Fruit fly (Drosophila melanogaster): ENCODE data around the gene CG15544.

The CG15544 gene

DNA sequence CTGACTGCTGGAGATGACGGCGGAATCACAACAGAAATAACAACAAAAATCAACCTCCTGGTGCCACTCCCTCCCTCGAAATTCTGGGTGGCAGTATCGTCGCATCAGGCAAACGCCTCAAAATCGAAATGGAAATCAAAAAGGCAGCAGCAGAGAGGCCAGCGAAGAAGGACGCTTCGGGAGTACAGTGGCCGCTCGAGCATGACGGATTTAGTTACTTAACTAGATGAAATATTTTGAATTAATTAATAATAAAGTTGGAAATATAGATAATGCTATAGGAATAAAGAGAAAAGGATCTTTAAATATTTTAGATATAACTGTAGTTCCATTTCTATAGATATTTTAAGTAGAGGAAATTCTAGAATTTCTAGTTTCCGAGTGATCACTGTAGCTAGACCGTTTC, 37.7 kb downstream of the CG15544 start (continued):
- no peak for TF ChIP-seq CG8944 (GFP tag; optimal IDR thresholded peaks at IDR 0.05)
- peak; percentile 73 for TF ChIP-seq Xrp1 (GFP tag; IDR thresholded peaks at IDR 0.05)
- TF ChIP-seq da (GFP tag; optimal IDR thresholded peaks at IDR 0.05), result no peak
- 0 out of 2 replicates have a peak, but pooled peaks have one; percentile 19 for TF ChIP-seq wor (GFP tag; IDR thresholded peaks at IDR 0.05)
- no peak for TF ChIP-seq Sry-δ (GFP tag; optimal IDR thresholded peaks at IDR 0.05)
- TF ChIP-seq Ravus (GFP tag; IDR thresholded peaks at IDR 0.05), result no peak
- peak; percentile 14 for TF ChIP-seq trem (tag; optimal IDR thresholded peaks at IDR 0.05)
- peak; percentile 12 for TF ChIP-seq Xbp1 (GFP tag; optimal IDR thresholded peaks at IDR 0.05)
- no peak for TF ChIP-seq ftz-f1 (GFP tag; optimal IDR thresholded peaks at IDR 0.05)
- peak; percentile 41 for TF ChIP-seq CG14710 (tag; optimal IDR thresholded peaks at IDR 0.05)
- peak; percentile 51 for TF ChIP-seq gsb-n (tag; optimal IDR thresholded peaks at IDR 0.05)
- peak; percentile 35 for TF ChIP-seq Nf-YC (tag; optimal IDR thresholded peaks at IDR 0.05)
- no peak for TF ChIP-seq nerfin-2 (GFP tag; IDR thresholded peaks at IDR 0.05; ENCODE audit: partially characterized antibody)
- no peak for TF ChIP-seq CG7745 (tag; optimal IDR thresholded peaks at IDR 0.05)
- TF ChIP-seq ATbp (GFP tag; optimal IDR thresholded peaks at IDR 0.05), result peak; percentile 17
- no peak for TF ChIP-seq CG9817 (tag; optimal IDR thresholded peaks at IDR 0.05)
- 0 out of 3 replicates have a peak, but pooled peaks have one; percentile 34 for TF ChIP-seq CG7357 (GFP tag; IDR thresholded peaks at IDR 0.05)
- peak; percentile 54 for TF ChIP-seq CG8924 (tag; optimal IDR thresholded peaks at IDR 0.05)
- TF ChIP-seq sens (GFP tag), result peak; percentile 77
- TF ChIP-seq CG12659 (GFP tag; optimal IDR thresholded peaks at IDR 0.05), result no peak
- TF ChIP-seq Ssrp (tag; optimal IDR thresholded peaks at IDR 0.05), result peak; percentile 21
- TF ChIP-seq CG7839 (tag; optimal IDR thresholded peaks at IDR 0.05), result peak; percentile 48
- TF ChIP-seq az2 (GFP tag; optimal IDR thresholded peaks at IDR 0.05), result peak; percentile 0
- no peak for TF ChIP-seq crc (GFP tag; optimal IDR thresholded peaks at IDR 0.05)
- peak; percentile 9 for TF ChIP-seq ewg (GFP tag; optimal IDR thresholded peaks at IDR 0.05)
- peak; percentile 37 for TF ChIP-seq nmo (GFP tag; optimal IDR thresholded peaks at IDR 0.05)
- peak; percentile 17 for TF ChIP-seq CG13775 (GFP tag; optimal IDR thresholded peaks at IDR 0.05)
- peak; percentile 53 for TF ChIP-seq CG12391 (tag; optimal IDR thresholded peaks at IDR 0.05)
- peak; percentile 45 for TF ChIP-seq CG17829 (tag; optimal IDR thresholded peaks at IDR 0.05)
- no peak for TF ChIP-seq CG1647 (GFP tag; optimal IDR thresholded peaks at IDR 0.05)
- no peak for TF ChIP-seq hb (GFP tag; IDR thresholded peaks at IDR 0.05; ENCODE audit: partially characterized antibody)
- no peak for TF ChIP-seq gfzf (GFP tag; optimal IDR thresholded peaks at IDR 0.05)
- TF ChIP-seq zfh1 (GFP tag; IDR thresholded peaks at IDR 0.05), result peak; percentile 50; the same call in 2 of the 3 replicates
- TF ChIP-seq Hr51 (GFP tag; optimal IDR thresholded peaks at IDR 0.05), result peak in 1 of 2 experiments; percentile 40
- peak; percentile 8 for TF ChIP-seq CG10431 (GFP tag; optimal IDR thresholded peaks at IDR 0.05)
- peak; percentile 35 for TF ChIP-seq Sox100B (GFP tag; optimal IDR thresholded peaks at IDR 0.05)
- TF ChIP-seq CG2712 (tag; optimal IDR thresholded peaks at IDR 0.05), result peak; percentile 72
- no peak; the same call in 1 of the 2 replicates for TF ChIP-seq onecut (GFP tag; IDR thresholded peaks at IDR 0.05)
- no peak for TF ChIP-seq CG4282 (GFP tag; optimal IDR thresholded peaks at IDR 0.05)
- peak; percentile 42 for TF ChIP-seq CG18599 (GFP tag; optimal IDR thresholded peaks at IDR 0.05)
- TF ChIP-seq cad (GFP tag; optimal IDR thresholded peaks at IDR 0.05), result no peak
- TF ChIP-seq CG8290 (GFP tag; optimal IDR thresholded peaks at IDR 0.05), result peak; percentile 0
- TF ChIP-seq CG8290 (tag; optimal IDR thresholded peaks at IDR 0.05), result no peak
- TF ChIP-seq CG30431 (GFP tag; optimal IDR thresholded peaks at IDR 0.05), result peak; percentile 10
- TF ChIP-seq CG11723 (GFP tag; optimal IDR thresholded peaks at IDR 0.05), result no peak
- TF ChIP-seq CG18619 (GFP tag; optimal IDR thresholded peaks at IDR 0.05), result peak; percentile 14
- TF ChIP-seq CG6689 (GFP tag; IDR thresholded peaks at IDR 0.05), result peak; percentile 43
- TF ChIP-seq HLHmδ (GFP tag; optimal IDR thresholded peaks at IDR 0.05), result no peak
- no peak for TF ChIP-seq dan (GFP tag; IDR thresholded peaks at IDR 0.05)
- no peak for TF ChIP-seq pnt (GFP tag; optimal IDR thresholded peaks at IDR 0.05)
- no peak for TF ChIP-seq Taf1 (GFP tag; IDR thresholded peaks at IDR 0.05)

Data from whole organism, embryonic.